Fruit fly (Drosophila melanogaster): ENCODE data around the gene Smn.

- TF ChIP-seq Sox14 (GFP tag; optimal IDR thresholded peaks at IDR 0.05) = peak; percentile 32
- no peak for TF ChIP-seq CG11294 (GFP tag; IDR thresholded peaks at IDR 0.05)
- no peak for TF ChIP-seq Eip75B (GFP tag; optimal IDR thresholded peaks at IDR 0.05)
- TF ChIP-seq fkh (GFP tag; optimal IDR thresholded peaks at IDR 0.05) = no peak
- TF ChIP-seq CG6854 (GFP tag; optimal IDR thresholded peaks at IDR 0.05) = no peak
These were observed 5.6 kb upstream of the Smn start, which contains the start of the genes Syx8 and CG32163 for dm6 chr3L:16586989-16587388.

All from whole organism, prepupa.